Worm (Caenorhabditis elegans): ENCODE measurements around the gene C01G10.15.
"Not testable (repeated sequence)": the region's sequence is repeated elsewhere in the genome, so short reads cannot be mapped to it uniquely, and the experiment has no call there.

The C01G10.15 gene

DNA sequence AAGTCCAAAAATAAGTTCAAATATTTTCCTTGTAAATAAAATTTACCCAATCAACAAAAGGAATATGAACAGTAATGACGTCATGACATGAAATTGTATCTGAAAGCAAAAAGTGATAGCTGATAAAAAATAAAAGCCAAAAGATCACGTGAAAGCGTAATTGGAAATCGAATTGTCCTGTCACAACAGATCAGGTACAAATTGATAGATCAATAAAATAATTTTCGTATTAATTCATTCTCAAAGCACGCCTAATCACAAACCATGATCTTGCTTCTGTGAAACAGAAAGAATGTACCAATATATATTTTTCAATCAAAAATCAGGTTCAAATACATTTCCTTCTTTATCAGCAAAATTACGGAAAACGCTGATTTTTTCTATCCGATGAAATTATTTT is 32.4 kb upstream of the C01G10.15 start, which contains the start of gene flor-1:
TSS of gene flor-1 (minus strand) at position 101 of the 400 bp plus-strand sequence.
- no peak for TF ChIP-seq ceh-8 (GFP tag; optimal IDR thresholded peaks at IDR 0.05)
- peak; percentile 18 for TF ChIP-seq nhr-20 (tag; optimal IDR thresholded peaks at IDR 0.05)

DNA sequence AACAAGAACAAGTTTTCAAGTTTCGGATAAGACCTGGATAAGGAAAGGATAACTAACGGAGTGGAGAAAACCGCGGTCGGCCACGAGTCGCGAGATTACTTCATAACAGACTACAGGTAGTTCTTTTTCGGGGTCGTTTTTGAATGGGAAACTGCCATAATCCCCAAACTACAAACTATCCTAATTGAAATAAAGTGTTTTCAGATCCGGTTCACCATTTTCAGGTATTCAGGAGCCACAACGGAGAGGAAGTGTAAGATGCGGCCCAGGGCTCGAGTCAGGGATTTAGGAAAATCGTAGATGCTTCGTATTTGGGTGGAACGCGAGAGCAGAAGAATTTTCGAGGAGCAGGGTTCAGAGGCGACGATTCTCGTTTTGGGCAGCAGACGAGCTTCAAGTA is 28.9 kb upstream of the C01G10.15 start, which contains the start of gene T01G5.8:
TSS of gene T01G5.8 (plus strand) at position 301 of the 400 bp plus-strand sequence.
- TF ChIP-seq swsn-7 (tag; optimal IDR thresholded peaks at IDR 0.05); ama-1 (optimal IDR thresholded peaks at IDR 0.05); ets-5 (GFP tag; IDR thresholded peaks at IDR 0.05): not testable (repeated sequence)

DNA sequence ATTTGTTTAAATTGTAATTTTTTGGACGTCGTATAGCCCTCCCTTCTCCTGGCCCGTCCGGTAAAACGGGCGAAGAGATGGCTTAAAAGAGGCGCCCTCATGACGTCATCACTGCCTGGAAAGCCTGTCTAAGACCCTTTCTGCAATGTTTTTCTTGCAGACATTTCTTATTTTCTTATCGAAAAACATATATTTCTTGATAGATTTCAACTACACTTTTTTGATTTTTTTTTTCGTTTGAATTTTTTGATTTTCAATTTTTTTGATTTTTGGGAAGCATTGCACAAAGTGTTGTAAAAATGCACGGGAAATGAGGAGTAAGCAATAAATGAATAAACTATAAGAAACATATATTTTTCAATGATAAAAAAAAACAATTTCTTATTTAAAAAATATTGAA is 26.9 kb upstream of the C01G10.15 start, which contains the start of gene T01G5.6:
TSS of gene T01G5.6 (minus strand) at position 101 of the 400 bp plus-strand sequence.
- TF ChIP-seq unc-30 (tag; optimal IDR thresholded peaks at IDR 0.05) (no peak), elt-3 (tag; optimal IDR thresholded peaks at IDR 0.05) (no peak), fkh-4 (tag; optimal IDR thresholded peaks at IDR 0.05; ENCODE audit: borderline replicate concordance) (no peak), Y116A8C.19 (tag; optimal IDR thresholded peaks at IDR 0.05; ENCODE audit: borderline replicate concordance) (no peak), skn-1 (tag; optimal IDR thresholded peaks at IDR 0.05) (no peak), dsc-1 (tag; optimal IDR thresholded peaks at IDR 0.05) (no peak), dpl-1 (GFP tag; optimal IDR thresholded peaks at IDR 0.05) (no peak), hpl-2 (GFP tag; optimal IDR thresholded peaks at IDR 0.05) (no peak), ceh-63 (GFP tag; optimal IDR thresholded peaks at IDR 0.05) (no peak), swsn-7 (tag; optimal IDR thresholded peaks at IDR 0.05) (no peak), nhr-77 (tag; optimal IDR thresholded peaks at IDR 0.05) (no peak), ceh-90 (tag; optimal IDR thresholded peaks at IDR 0.05) (no peak), unc-86 (tag; optimal IDR thresholded peaks at IDR 0.05) (no peak), fos-1 (tag; optimal IDR thresholded peaks at IDR 0.05) (no peak), nhr-85 (tag) (no peak)

DNA sequence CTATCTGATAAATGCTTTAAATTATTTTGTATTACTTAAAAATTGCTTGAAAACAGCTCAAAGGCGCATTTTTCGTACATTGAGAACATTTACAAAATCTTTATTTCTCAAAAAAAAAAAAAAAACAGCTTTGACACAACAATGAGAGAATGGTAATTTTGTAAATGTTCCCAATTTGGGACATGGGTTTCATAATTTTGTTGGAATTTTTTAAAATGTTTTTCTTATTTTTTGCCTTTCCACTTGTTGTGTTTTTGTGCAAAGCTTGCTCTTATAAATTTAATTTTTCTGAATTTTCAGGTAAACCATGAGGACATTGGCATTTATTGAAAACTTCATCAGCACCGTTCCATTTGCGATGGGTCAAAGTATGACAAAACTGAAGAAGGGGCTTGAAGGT is 24.6 kb upstream of the C01G10.15 start, which contains the start of gene T01G5.7:
TSS of gene T01G5.7 (plus strand) at position 301 of the 400 bp plus-strand sequence.
- TF ChIP-seq snpc-4 (tag; optimal IDR thresholded peaks at IDR 0.05) (no peak), skn-1 (tag; optimal IDR thresholded peaks at IDR 0.05) (no peak), nhr-84 (tag; optimal IDR thresholded peaks at IDR 0.05) (no peak), nhr-77 (tag; optimal IDR thresholded peaks at IDR 0.05) (no peak), aha-1 (tag; optimal IDR thresholded peaks at IDR 0.05) (no peak), F16B12.6 (tag; optimal IDR thresholded peaks at IDR 0.05) (no peak), nhr-11 (tag; optimal IDR thresholded peaks at IDR 0.05) (no peak), nhr-237 (tag; optimal IDR thresholded peaks at IDR 0.05) (no peak), nhr-12 (tag; optimal IDR thresholded peaks at IDR 0.05) (no peak)

DNA sequence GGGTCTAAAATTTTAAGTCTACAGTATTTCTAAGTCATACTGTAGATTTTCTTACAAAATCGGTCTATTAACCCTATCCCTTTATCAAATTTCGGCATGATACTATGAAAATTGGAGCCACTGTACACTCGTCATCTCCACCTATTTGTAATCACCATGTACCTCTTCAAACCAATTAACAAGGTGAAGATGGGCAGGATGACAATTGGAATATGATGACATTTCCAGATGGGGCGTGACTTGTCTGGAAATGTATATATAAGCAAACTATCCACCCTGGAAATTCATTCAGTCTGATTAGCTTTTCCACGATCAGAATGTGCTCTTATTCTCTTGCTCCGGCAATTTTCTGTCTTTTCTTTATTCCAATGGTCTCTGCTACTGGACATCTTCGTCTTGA is 22.2 kb upstream of the C01G10.15 start, which contains the start of gene Y75B12A.2:
TSS of gene Y75B12A.2 (plus strand) at position 301 of the 400 bp plus-strand sequence.
- TF ChIP-seq egl-27 (tag; optimal IDR thresholded peaks at IDR 0.05) (no peak), zip-4 (GFP tag; optimal IDR thresholded peaks at IDR 0.05) (no peak), efl-1 (optimal IDR thresholded peaks at IDR 0.05) (no peak), efl-1 (GFP tag; optimal IDR thresholded peaks at IDR 0.05 in 1 of 2) (no peak), ztf-11 (tag; optimal IDR thresholded peaks at IDR 0.05) (no peak)

DNA sequence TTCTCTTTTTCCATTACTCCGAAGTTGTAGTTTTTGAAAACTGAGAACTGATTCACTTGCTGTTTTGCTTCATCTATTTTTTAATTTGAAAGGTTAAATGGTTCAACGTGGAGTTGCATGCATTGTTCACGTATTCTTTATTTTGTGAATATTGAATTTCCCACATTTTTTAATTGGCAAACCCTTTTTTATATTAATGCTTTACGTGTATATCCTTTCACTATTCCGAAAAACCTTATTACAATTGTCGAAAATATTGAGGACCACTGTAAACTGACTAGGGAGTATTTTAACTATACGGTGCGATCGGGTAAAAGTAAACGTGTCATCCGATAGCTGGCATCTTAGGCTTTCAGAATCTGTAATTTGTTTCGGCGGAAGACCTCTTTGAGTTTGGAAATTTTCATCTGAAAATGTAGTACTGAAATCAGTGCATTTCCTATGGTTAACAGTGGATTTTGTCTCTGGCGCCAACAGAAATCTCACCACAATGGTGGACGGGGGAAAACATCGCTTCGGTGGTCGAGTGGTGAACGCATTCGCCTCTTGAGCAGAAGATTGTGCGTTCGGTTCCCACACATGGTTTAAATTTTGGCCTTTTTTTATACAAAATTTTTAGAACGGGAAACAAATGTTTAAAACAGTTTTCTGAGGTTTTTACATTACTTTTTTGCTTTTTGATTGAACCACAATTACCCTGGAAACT is 18.9 kb upstream of the C01G10.15 start, which contains the start of gene C01G10.14:
TSS of gene C01G10.14 (minus strand) at position 51 of the 706 bp plus-strand sequence.
- TF ChIP-seq pag-3 (tag; optimal IDR thresholded peaks at IDR 0.05; ENCODE audit: borderline replicate concordance, insufficient read depth); ceh-63 (GFP tag; optimal IDR thresholded peaks at IDR 0.05); snu-23 (GFP tag; optimal IDR thresholded peaks at IDR 0.05): not testable (repeated sequence)
